Fruit fly (Drosophila melanogaster) whole organism, prepupa: ENCODE measurements around the gene CG12256.

ENCODE experiments used
- Blimp-1 ChIP-seq: fragments of 200-800 bp; sonication (Bioruptor generic); optimal IDR thresholded peaks from 3 replicates; lab custom pipeline; 2017; ENCODE audit warnings: missing biosample characterization, missing genetic modification characterization, mild to moderate bottlenecking, moderate library complexity, missing genetic modification reagents
- CG10669 ChIP-seq: fragments of 200-800 bp; sonication (Bioruptor generic); optimal IDR thresholded peaks from 3 replicates; lab custom pipeline; 2018; ENCODE audit warnings: missing biosample characterization, mild to moderate bottlenecking, missing genetic modification characterization, moderate library complexity
- CG11762 ChIP-seq: fragments of 200-800 bp; sonication (Bioruptor generic); optimal IDR thresholded peaks from 3 replicates; lab custom pipeline; 2016; ENCODE audit warnings: missing biosample characterization, missing genetic modification characterization; ENCODE audit not compliant: insufficient read depth
- CG15336 ChIP-seq: fragments of 200-800 bp; sonication (Bioruptor generic); IDR thresholded peaks from 2 replicates; pipeline ENCODE4 v1.3.6; 2022; ENCODE audit warnings: missing biosample characterization, missing genetic modification characterization
- CG16779 ChIP-seq: fragments of 200-800 bp; sonication (Bioruptor generic); optimal IDR thresholded peaks from 3 replicates; lab custom pipeline; 2017; ENCODE audit warnings: missing biosample characterization, mild to moderate bottlenecking, missing genetic modification characterization
- CG3032 ChIP-seq: fragments of 200-800 bp; optimal IDR thresholded peaks from 2 replicates; lab custom pipeline; 2019; ENCODE audit warnings: missing biosample characterization, mild to moderate bottlenecking, missing genetic modification characterization, moderate library complexity
- CG31627 ChIP-seq: fragments of 200-800 bp; sonication (Bioruptor generic); optimal IDR thresholded peaks from 3 replicates; lab custom pipeline; 2016; ENCODE audit warnings: missing biosample characterization, missing genetic modification characterization
- CG32006 ChIP-seq: fragments of 200-800 bp; sonication (Bioruptor generic); optimal IDR thresholded peaks from 3 replicates; lab custom pipeline; 2017; ENCODE audit warnings: missing biosample characterization, mild to moderate bottlenecking, missing genetic modification characterization
- CG34406 ChIP-seq: fragments of 200-800 bp; sonication (Bioruptor generic); optimal IDR thresholded peaks from 3 replicates; lab custom pipeline; 2016; ENCODE audit warnings: missing biosample characterization, missing genetic modification characterization
- CG4318 ChIP-seq: fragments of 200-800 bp; sonication (Bioruptor generic); optimal IDR thresholded peaks from 3 replicates; lab custom pipeline; 2017; ENCODE audit warnings: missing biosample characterization, mild to moderate bottlenecking, missing genetic modification characterization
- CG6163 ChIP-seq: fragments of 200-800 bp; sonication (Bioruptor generic); IDR thresholded peaks from 3 replicates; pipeline ENCODE4 v1.3.6; 2022; ENCODE audit warnings: missing biosample characterization, missing genetic modification characterization
- CG6276 ChIP-seq: fragments of 200-800 bp; sonication (Bioruptor generic); optimal IDR thresholded peaks from 2 replicates; lab custom pipeline; 2017; ENCODE audit warnings: missing biosample characterization, mild to moderate bottlenecking, missing genetic modification characterization
- CG6808 ChIP-seq: fragments of 200-800 bp; sonication (Bioruptor generic); optimal IDR thresholded peaks from 3 replicates; lab custom pipeline; 2017; ENCODE audit warnings: missing biosample characterization, missing genetic modification characterization, mild to moderate bottlenecking, moderate library complexity, missing genetic modification reagents
- CG6854 ChIP-seq: fragments of 200-800 bp; sonication (Bioruptor generic); optimal IDR thresholded peaks from 2 replicates; lab custom pipeline; 2017; ENCODE audit warnings: missing biosample characterization, mild to moderate bottlenecking, missing genetic modification characterization
- CG7368 ChIP-seq: fragments of 200-800 bp; sonication (Bioruptor generic); optimal IDR thresholded peaks from 3 replicates; lab custom pipeline; 2016; ENCODE audit warnings: missing biosample characterization, missing genetic modification characterization
- CG8632 ChIP-seq: fragments of 200-800 bp; sonication (Bioruptor generic); optimal IDR thresholded peaks from 3 replicates; lab custom pipeline; 2016; ENCODE audit warnings: missing biosample characterization, missing genetic modification characterization
- CG9139 ChIP-seq: fragments of 200-800 bp; sonication (Bioruptor generic); optimal IDR thresholded peaks from 3 replicates; lab custom pipeline; 2017; ENCODE audit warnings: missing biosample characterization, mild to moderate bottlenecking, missing genetic modification characterization
- Ets21C ChIP-seq: fragments of 200-800 bp; sonication (Bioruptor generic); optimal IDR thresholded peaks from 3 replicates; lab custom pipeline; 2016; ENCODE audit warnings: missing biosample characterization, missing genetic modification characterization
- Gug ChIP-seq: fragments of 200-800 bp; sonication (Bioruptor generic); IDR thresholded peaks from 2 replicates; pipeline ENCODE4 v1.3.6; 2022; ENCODE audit warnings: missing biosample characterization, missing genetic modification characterization
- Hr38 ChIP-seq: sonication (Bioruptor generic); optimal IDR thresholded peaks from 2 replicates; lab custom pipeline; 2016; ENCODE audit warnings: missing biosample characterization, missing genetic modification characterization
- Hr4 ChIP-seq: fragments of 200-800 bp; sonication (Bioruptor generic); optimal IDR thresholded peaks from 3 replicates; lab custom pipeline; 2016; ENCODE audit warnings: missing biosample characterization, missing genetic modification characterization
- Met ChIP-seq: fragments of 200-800 bp; sonication (Bioruptor generic); optimal IDR thresholded peaks from 3 replicates; lab custom pipeline; 2016; ENCODE audit warnings: missing biosample characterization, missing genetic modification characterization
- OdsH ChIP-seq: fragments of 200-800 bp; sonication (Bioruptor generic); optimal IDR thresholded peaks from 3 replicates; lab custom pipeline; 2016; ENCODE audit warnings: missing biosample characterization, missing genetic modification characterization
- Sox15 ChIP-seq: fragments of 200-800 bp; sonication (Bioruptor generic); optimal IDR thresholded peaks from 3 replicates; lab custom pipeline; 2016; ENCODE audit warnings: missing biosample characterization, missing genetic modification characterization
- acj6 ChIP-seq: fragments of 200-800 bp; sonication (Bioruptor generic); optimal IDR thresholded peaks from 3 replicates; lab custom pipeline; 2016; ENCODE audit warnings: missing biosample characterization, missing genetic modification characterization
- dac ChIP-seq: fragments of 200-800 bp; sonication (Bioruptor generic); optimal IDR thresholded peaks from 2 replicates; lab custom pipeline; 2017; ENCODE audit warnings: missing biosample characterization, mild to moderate bottlenecking, missing genetic modification characterization
- esn ChIP-seq: fragments of 200-800 bp; sonication (Bioruptor generic); optimal IDR thresholded peaks from 2 replicates; lab custom pipeline; 2016; ENCODE audit warnings: missing biosample characterization, mild to moderate bottlenecking, missing genetic modification characterization, moderate library complexity
- fkh ChIP-seq: fragments of 200-800 bp; sonication (Bioruptor generic); optimal IDR thresholded peaks from 3 replicates; lab custom pipeline; 2017; ENCODE audit warnings: missing biosample characterization, mild to moderate bottlenecking, missing genetic modification characterization, moderate library complexity
- net ChIP-seq: fragments of 200-800 bp; sonication (Bioruptor generic); optimal IDR thresholded peaks from 3 replicates; lab custom pipeline; 2016; ENCODE audit warnings: missing biosample characterization, missing genetic modification characterization
- salr ChIP-seq, 2 experiments: fragments of 200-800 bp; sonication (Bioruptor generic); optimal IDR thresholded peaks; 3 replicates each; lab custom pipeline; 2016 to 2018; ENCODE audit warnings: missing biosample characterization in 2 of 2, missing genetic modification characterization in 2 of 2, mild to moderate bottlenecking in 1 of 2
- spab ChIP-seq: fragments of 200-800 bp; sonication (Bioruptor generic); optimal IDR thresholded peaks from 2 replicates; lab custom pipeline; 2017; ENCODE audit warnings: missing biosample characterization, mild to moderate bottlenecking, missing genetic modification characterization, missing genetic modification reagents
- svp ChIP-seq: fragments of 200-800 bp; sonication (Bioruptor generic); peaks from one replicate; lab custom pipeline; 2016; ENCODE audit warnings: missing biosample characterization, missing genetic modification characterization

Gene CG12256

dm6 chr3R:12226239-12226638 is at the start of gene CG12256:
CG12256 (minus strand) TSS chr3R:12226339.
- TF ChIP-seq svp (GFP tag; lab: Kevin White, UChicago) (peak; percentile 34), Ets21C (GFP tag; lab: Kevin White, UChicago) (no peak)

- TF ChIP-seq CG32006 (GFP tag; lab: Kevin White, UChicago) (no peak), CG34406 (GFP tag; lab: Kevin White, UChicago) (no peak), Gug (GFP tag; lab: Robert Waterston, UW) (no peak), Hr4 (GFP tag; lab: Kevin White, UChicago) (no peak), dac (GFP tag; lab: Kevin White, UChicago) (no peak), CG11762 (GFP tag; lab: Kevin White, UChicago) (no peak), Hr38 (GFP tag; lab: Kevin White, UChicago) (no peak), CG9139 (GFP tag; lab: Kevin White, UChicago) (no peak), OdsH (GFP tag; lab: Kevin White, UChicago) (no peak), CG4318 (GFP tag; lab: Kevin White, UChicago) (no peak), CG6276 (GFP tag; lab: Kevin White, UChicago) (no peak), Sox15 (no peak), acj6 (GFP tag; lab: Kevin White, UChicago) (no peak), Blimp-1 (GFP tag; lab: Kevin White, UChicago) (no peak), spab (no peak), CG16779 (tag; lab: Kevin White, UChicago) (no peak), CG10669 (no peak), CG7368 (GFP tag; lab: Kevin White, UChicago) (no peak), CG6854 (no peak)
Observed at dm6 chr3R:12272826-12273225, 46.7 kb upstream of the CG12256 start, which contains the start of gene Sfp87B. Sfp87B (plus strand) TSS chr3R:12273126.

dm6 chr3R:12270590-12270989 is 44.5 kb upstream of the CG12256 start, which contains the start of gene CG17738:
CG17738 (plus strand) TSS chr3R:12270890.
- TF ChIP-seq CG6163 (GFP tag; lab: Robert Waterston, UW) (no peak), CG3032 (tag; lab: Kevin White, UChicago) (no peak), esn (GFP tag; lab: Kevin White, UChicago) (no peak), CG31627 (no peak), Met (GFP tag; lab: Kevin White, UChicago) (no peak), spab (no peak), CG6808 (GFP tag; lab: Kevin White, UChicago) (no peak), salr (GFP tag; optimal IDR thresholded peaks at IDR 0.05; lab: Kevin White, UChicago) (no peak), net (GFP tag; lab: Kevin White, UChicago) (no peak), fkh (GFP tag; lab: Kevin White, UChicago) (no peak)

dm6 chr3R:12269889-12270403 is 43.8 kb upstream of the CG12256 start:
- TF ChIP-seq svp (GFP tag; lab: Kevin White, UChicago) (peak; percentile 100), Ets21C (GFP tag; lab: Kevin White, UChicago) (no peak)

- TF ChIP-seq CG31627, result no peak
- no peak for TF ChIP-seq CG15336 (GFP tag; lab: Robert Waterston, UW)
- TF ChIP-seq CG8632, result no peak
- TF ChIP-seq Met (GFP tag; lab: Kevin White, UChicago), result no peak
Observed at dm6 chr3R:12260669-12261068, 34.5 kb upstream of the CG12256 start, which contains the start of gene CG44038. CG44038 (plus strand) TSS chr3R:12260969.
